Comparison of ENCODE assay signal across 1 worm cellular context in genomic region chrIII:5940525-5940974, ce11.
A peak's percentile ranks its signal among the peaks of the same experiment; 100 is the strongest.
TF ChIP-seq lines count a peak whose summit lies in the region.

No protein-coding gene starts in this region.

TF ChIP-seq in whole organism, L4 larva, 104 proteins besides CTCF, POLR2A, EP300 and RAD21 (continued from another document):
- TF ChIP-seq pha-4 (GFP tag; IDR thresholded peaks at IDR 0.05; lab: Robert Waterston, UW) (peak; percentile 51; the same call in 1 of the 2 replicates), pha-4 (tag; optimal IDR thresholded peaks at IDR 0.05; lab: Kevin White, UChicago) (peak; percentile 69), dmd-6 (GFP tag; IDR thresholded peaks at IDR 0.05; lab: Robert Waterston, UW) (peak; percentile 56; the same call in 1 of the 2 replicates), F49E8.2 (tag; optimal IDR thresholded peaks at IDR 0.05; lab: Kevin White, UChicago; ENCODE audit: borderline replicate concordance) (no peak), jun-1 (tag; optimal IDR thresholded peaks at IDR 0.05; lab: Kevin White, UChicago) (no peak), ceh-82 (tag; optimal IDR thresholded peaks at IDR 0.05; lab: Kevin White, UChicago) (no peak), D1046.2 (GFP tag; IDR thresholded peaks at IDR 0.05; lab: Robert Waterston, UW) (0 out of 2 replicates have a peak, but pooled peaks have one; percentile 21), rbr-2 (tag; optimal IDR thresholded peaks at IDR 0.05; lab: Kevin White, UChicago) (peak; percentile 51), zag-1 (tag; optimal IDR thresholded peaks at IDR 0.05; lab: Kevin White, UChicago) (no peak), lin-1 (GFP tag; IDR thresholded peaks at IDR 0.05; lab: Robert Waterston, UW) (no peak; the same call in 1 of the 2 replicates), madf-9 (GFP tag; conservative IDR thresholded peaks at IDR 0.05; lab: Robert Waterston, UW) (peak; percentile 59), sdz-12 (GFP tag; optimal IDR thresholded peaks at IDR 0.05; lab: Kevin White, UChicago) (no peak), skn-1 (tag; optimal IDR thresholded peaks at IDR 0.05; lab: Kevin White, UChicago) (no peak), nhr-42 (GFP tag; IDR thresholded peaks at IDR 0.05; lab: Robert Waterston, UW) (no peak), dpl-1 (GFP tag; optimal IDR thresholded peaks at IDR 0.05; lab: Kevin White, UChicago) (no peak), spr-1 (tag; optimal IDR thresholded peaks at IDR 0.05; lab: Kevin White, UChicago) (peak; percentile 40), Y5F2A.4 (GFP tag; optimal IDR thresholded peaks at IDR 0.05; lab: Kevin White, UChicago) (no peak), nhr-25 (tag; optimal IDR thresholded peaks at IDR 0.05; lab: Kevin White, UChicago; ENCODE audit: borderline replicate concordance, insufficient read depth) (no peak), fos-1 (tag; optimal IDR thresholded peaks at IDR 0.05; lab: Kevin White, UChicago) (no peak), fkh-10 (GFP tag; optimal IDR thresholded peaks at IDR 0.05; lab: Kevin White, UChicago) (no peak), mdt-29 (GFP tag; IDR thresholded peaks at IDR 0.05; lab: Robert Waterston, UW) (0 out of 2 replicates have a peak, but pooled peaks have one; percentile 50), spr-3 (GFP tag; optimal IDR thresholded peaks at IDR 0.05; lab: Kevin White, UChicago) (no peak), ZK546.5 (tag; optimal IDR thresholded peaks at IDR 0.05; lab: Kevin White, UChicago) (no peak), hif-1 (tag; optimal IDR thresholded peaks at IDR 0.05; lab: Kevin White, UChicago) (peak in 1 of 2 experiments; percentile 62), T26A8.4 (GFP tag; IDR thresholded peaks at IDR 0.05; lab: Robert Waterston, UW) (0 out of 2 replicates have a peak, but pooled peaks have one; percentile 46), ceh-44 (GFP tag; IDR thresholded peaks at IDR 0.05; lab: Robert Waterston, UW) (no peak), ceh-20 (GFP tag; IDR thresholded peaks at IDR 0.05; lab: Robert Waterston, UW) (peak; percentile 17; the same call in 1 of the 2 replicates), lin-39 (tag; optimal IDR thresholded peaks at IDR 0.05; lab: Kevin White, UChicago) (no peak), tra-1 (GFP tag; IDR thresholded peaks at IDR 0.05; lab: Robert Waterston, UW) (peak; percentile 34; the same call in 1 of the 2 replicates), F44E2.7 (GFP tag; IDR thresholded peaks at IDR 0.05; lab: Robert Waterston, UW) (no peak)
